Worm (Caenorhabditis elegans) whole organism, mixed stage, embryonic: ENCODE results near the gene lury-1.

Source experiments
- blmp-1 ChIP-seq: fragments of 150-350 bp; optimal IDR thresholded peaks from 2 replicates; lab custom pipeline; 2014; ENCODE audit warnings: missing biosample characterization, missing genetic modification characterization
- nhr-237 ChIP-seq: fragments of 150-350 bp; optimal IDR thresholded peaks from 2 replicates; lab custom pipeline; 2014; ENCODE audit warnings: missing biosample characterization, missing genetic modification characterization
- ztf-11 ChIP-seq: fragments of 150-350 bp; optimal IDR thresholded peaks from 2 replicates; lab custom pipeline; 2014; ENCODE audit warnings: missing biosample characterization, missing genetic modification characterization

DNA sequence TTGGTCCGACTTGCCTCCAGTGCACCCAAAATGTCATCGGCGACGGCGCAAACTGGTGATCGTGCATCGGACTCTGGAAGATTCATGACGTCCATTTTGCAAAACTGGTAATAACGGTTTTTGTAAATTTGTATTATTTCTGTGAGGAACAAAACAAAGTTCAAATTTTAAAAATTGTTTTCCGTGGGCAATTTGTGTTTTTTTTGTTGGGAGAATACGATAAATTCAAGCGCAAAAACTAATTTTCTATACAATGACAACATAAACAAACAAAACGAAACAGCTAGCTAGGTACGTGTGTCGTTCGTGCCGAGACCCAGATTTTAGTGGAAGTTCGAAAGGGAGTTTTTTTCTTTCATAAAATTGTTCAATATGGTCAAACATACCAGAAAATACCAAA is 3.3 kb upstream of the lury-1 start, which contains the start of gene Y75B8A.10:
- TF ChIP-seq blmp-1 (no peak), ztf-11 (tag; lab: Kevin White, UChicago) (no peak), nhr-237 (tag; lab: Kevin White, UChicago) (no peak)
